Fruit fly (Drosophila melanogaster): ENCODE results near the gene NELF-B.
A peak's percentile ranks its signal among the peaks of the same experiment; 100 is the strongest.

Gene NELF-B

dm6 chrX:7744036-7744435 lies 15.9 kb upstream of the NELF-B start:
- TF ChIP-seq Hr96 (GFP tag; optimal IDR thresholded peaks at IDR 0.05) (no peak), CG33017 (tag; optimal IDR thresholded peaks at IDR 0.05) (no peak), toe (GFP tag; optimal IDR thresholded peaks at IDR 0.05) (no peak), cic (GFP tag; optimal IDR thresholded peaks at IDR 0.05) (no peak)

dm6 chrX:7737156-7737771 lies 9.1 kb upstream of the NELF-B start:
- TF ChIP-seq Crg-1 (GFP tag; optimal IDR thresholded peaks at IDR 0.05) (no peak), CG7101 (tag; optimal IDR thresholded peaks at IDR 0.05) (peak; percentile 20), kay (GFP tag; ENCODE audit: borderline replicate concordance) (no peak), CG14711 (tag; optimal IDR thresholded peaks at IDR 0.05) (peak; percentile 17), bab1 (GFP tag; optimal IDR thresholded peaks at IDR 0.05) (peak; percentile 29), Mnt (GFP tag; optimal IDR thresholded peaks at IDR 0.05) (peak; percentile 54)

DNA sequence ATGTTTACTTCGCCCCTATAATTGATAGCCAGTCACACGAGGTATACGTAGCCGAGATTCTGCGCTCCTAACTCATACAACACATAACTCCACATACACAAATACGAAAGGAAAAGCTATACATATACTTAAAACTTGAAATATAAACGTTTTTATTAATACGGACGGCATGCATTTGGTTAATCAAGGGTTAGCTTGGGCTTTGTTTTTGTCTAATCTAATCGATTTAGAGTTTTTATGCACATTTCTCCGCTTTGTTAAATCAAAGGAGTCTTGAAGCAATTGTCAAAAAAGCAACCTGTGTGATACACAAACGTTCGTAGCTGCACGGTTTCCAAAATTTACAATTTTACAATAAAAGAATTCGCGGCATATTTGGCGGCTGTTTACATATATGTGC lies 8.4 kb upstream of the NELF-B start, which contains the start of gene Tom40:
Gene Tom40 (plus strand): TSS at position 301 of the 400 bp plus-strand sequence.
- TF ChIP-seq Crg-1 (GFP tag; optimal IDR thresholded peaks at IDR 0.05) (no peak), CG11617 (GFP tag; optimal IDR thresholded peaks at IDR 0.05) (no peak), Hr96 (GFP tag; optimal IDR thresholded peaks at IDR 0.05) (no peak), CG12768 (GFP tag; optimal IDR thresholded peaks at IDR 0.05) (no peak), toe (GFP tag; optimal IDR thresholded peaks at IDR 0.05) (no peak), Clk (GFP tag; optimal IDR thresholded peaks at IDR 0.05) (no peak), bab1 (GFP tag; optimal IDR thresholded peaks at IDR 0.05) (no peak), CG5204 (GFP tag; optimal IDR thresholded peaks at IDR 0.05) (no peak), CG7045 (GFP tag; optimal IDR thresholded peaks at IDR 0.05) (no peak), cnc (optimal IDR thresholded peaks at IDR 0.05) (no peak), Mnt (GFP tag; optimal IDR thresholded peaks at IDR 0.05) (no peak), CG14711 (tag; optimal IDR thresholded peaks at IDR 0.05) (no peak), CG1620 (GFP tag; optimal IDR thresholded peaks at IDR 0.05) (no peak), CG33017 (tag; optimal IDR thresholded peaks at IDR 0.05) (no peak), tj (GFP tag; optimal IDR thresholded peaks at IDR 0.05) (no peak), kay (GFP tag; ENCODE audit: borderline replicate concordance) (no peak), ovo (GFP tag; optimal IDR thresholded peaks at IDR 0.05) (no peak), pad (GFP tag; optimal IDR thresholded peaks at IDR 0.05) (no peak)

DNA sequence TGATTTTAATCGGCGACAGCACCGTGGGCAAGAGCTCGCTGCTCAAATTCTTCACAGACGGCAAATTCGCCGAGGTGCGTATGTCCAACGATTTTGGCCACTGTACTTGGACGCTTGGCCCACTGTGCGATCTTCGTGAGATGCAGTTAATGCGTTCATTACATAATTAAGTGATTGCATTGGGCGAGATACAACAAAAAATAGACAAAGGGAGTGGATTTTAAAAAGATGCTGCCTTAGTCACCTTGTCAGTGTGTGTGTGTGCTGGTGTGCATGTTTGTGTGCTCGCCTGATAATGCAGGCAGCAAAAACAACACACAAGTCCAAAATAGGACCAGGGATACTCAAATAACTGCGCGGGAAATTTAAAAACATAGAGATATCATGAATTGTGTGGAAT lies 7.1 kb upstream of the NELF-B start:
- TF ChIP-seq kay (GFP tag; ENCODE audit: borderline replicate concordance) (no peak), CG33017 (tag; optimal IDR thresholded peaks at IDR 0.05) (no peak), Mnt (GFP tag; optimal IDR thresholded peaks at IDR 0.05) (no peak)

DNA sequence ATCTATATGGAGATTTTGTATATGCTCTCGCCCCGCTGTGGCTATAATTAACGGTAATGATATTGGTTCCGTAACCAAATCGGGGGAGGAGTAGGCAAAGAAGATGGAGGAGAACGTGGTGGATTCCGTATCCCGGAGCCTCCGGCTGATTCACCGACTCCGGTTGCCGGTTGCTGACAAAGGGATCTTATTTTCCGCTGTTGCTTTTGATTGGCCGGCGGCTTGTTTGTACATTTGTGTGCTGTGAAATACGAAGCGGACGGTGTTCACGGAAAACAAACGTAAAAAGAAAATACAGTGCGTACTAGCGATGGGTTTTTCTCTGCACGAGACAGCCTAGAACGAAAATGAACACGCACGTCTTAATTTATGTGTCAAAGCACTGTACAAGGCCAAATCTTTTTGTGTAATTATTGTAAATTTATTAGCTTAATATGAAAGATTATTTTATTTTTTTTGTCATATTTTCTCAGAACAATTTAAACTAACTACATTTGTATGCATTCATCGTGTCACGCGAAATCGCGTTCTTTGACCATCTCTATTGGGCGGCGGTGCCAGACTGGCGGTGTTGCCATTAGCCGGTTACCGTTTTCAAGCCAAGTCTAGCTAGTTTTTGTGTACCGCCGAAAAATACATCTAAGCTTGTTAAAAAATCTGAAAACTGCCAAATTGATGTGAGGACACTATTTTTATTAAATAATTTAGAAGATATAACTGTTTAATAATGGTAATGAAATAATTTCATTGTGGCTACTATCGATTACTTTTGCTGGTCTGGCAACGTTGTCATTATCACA lies 6.2 kb upstream of the NELF-B start, which contains the start of the genes Pdp and Rab39:
Gene Pdp (minus strand): TSS at position 521 of the 800 bp plus-strand sequence.
Gene Rab39 (plus strand): TSS at position 793 of the 800 bp plus-strand sequence.
- TF ChIP-seq bab1 (GFP tag; optimal IDR thresholded peaks at IDR 0.05): peak; percentile 86
- peak; percentile 77 for TF ChIP-seq ovo (GFP tag; optimal IDR thresholded peaks at IDR 0.05)
- TF ChIP-seq CG33017 (tag; optimal IDR thresholded peaks at IDR 0.05): peak; percentile 62
- TF ChIP-seq tj (GFP tag; optimal IDR thresholded peaks at IDR 0.05): peak; percentile 63
- peak; percentile 56 for TF ChIP-seq CG7045 (GFP tag; optimal IDR thresholded peaks at IDR 0.05)
- TF ChIP-seq kay (GFP tag; ENCODE audit: borderline replicate concordance): no peak
- no peak for TF ChIP-seq cic (GFP tag; optimal IDR thresholded peaks at IDR 0.05)
- peak; percentile 82 for TF ChIP-seq Mnt (GFP tag; optimal IDR thresholded peaks at IDR 0.05)
- TF ChIP-seq Crg-1 (GFP tag; optimal IDR thresholded peaks at IDR 0.05): peak; percentile 82
- peak; percentile 83 for TF ChIP-seq toe (GFP tag; optimal IDR thresholded peaks at IDR 0.05)
- peak; percentile 89 for TF ChIP-seq CG1620 (GFP tag; optimal IDR thresholded peaks at IDR 0.05)
- TF ChIP-seq cnc (optimal IDR thresholded peaks at IDR 0.05): no peak
- TF ChIP-seq Hr96 (GFP tag; optimal IDR thresholded peaks at IDR 0.05): no peak
- TF ChIP-seq CG11617 (GFP tag; optimal IDR thresholded peaks at IDR 0.05): peak; percentile 85
- peak; percentile 20 for TF ChIP-seq Clk (GFP tag; optimal IDR thresholded peaks at IDR 0.05)
- peak; percentile 65 for TF ChIP-seq CG12768 (GFP tag; optimal IDR thresholded peaks at IDR 0.05)
- peak; percentile 77 for TF ChIP-seq CG5204 (GFP tag; optimal IDR thresholded peaks at IDR 0.05)
- peak; percentile 79 for TF ChIP-seq CG14711 (tag; optimal IDR thresholded peaks at IDR 0.05)
- TF ChIP-seq pad (GFP tag; optimal IDR thresholded peaks at IDR 0.05): peak; percentile 69
- TF ChIP-seq CG7101 (tag; optimal IDR thresholded peaks at IDR 0.05): peak; percentile 87

dm6 chrX:7721905-7722304 lies 6.3 kb downstream of the NELF-B start, which contains the start of gene Hira:
TSS of gene Hira (plus strand) at chrX:7722119.
- TF ChIP-seq CG7045 (GFP tag; optimal IDR thresholded peaks at IDR 0.05) (no peak), Crg-1 (GFP tag; optimal IDR thresholded peaks at IDR 0.05) (no peak), CG12768 (GFP tag; optimal IDR thresholded peaks at IDR 0.05) (no peak), Mnt (GFP tag; optimal IDR thresholded peaks at IDR 0.05) (peak; percentile 3), cic (GFP tag; optimal IDR thresholded peaks at IDR 0.05) (peak; percentile 19), kay (GFP tag; ENCODE audit: borderline replicate concordance) (no peak), CG7101 (tag; optimal IDR thresholded peaks at IDR 0.05) (peak; percentile 12), tj (GFP tag; optimal IDR thresholded peaks at IDR 0.05) (no peak), bab1 (GFP tag; optimal IDR thresholded peaks at IDR 0.05) (peak; percentile 59), pad (GFP tag; optimal IDR thresholded peaks at IDR 0.05) (peak; percentile 22), cnc (optimal IDR thresholded peaks at IDR 0.05) (no peak), CG14711 (tag; optimal IDR thresholded peaks at IDR 0.05) (no peak), ovo (GFP tag; optimal IDR thresholded peaks at IDR 0.05) (no peak), CG11617 (GFP tag; optimal IDR thresholded peaks at IDR 0.05) (no peak), CG33017 (tag; optimal IDR thresholded peaks at IDR 0.05) (no peak), CG1620 (GFP tag; optimal IDR thresholded peaks at IDR 0.05) (no peak), Clk (GFP tag; optimal IDR thresholded peaks at IDR 0.05) (no peak), CG5204 (GFP tag; optimal IDR thresholded peaks at IDR 0.05) (no peak), Hr96 (GFP tag; optimal IDR thresholded peaks at IDR 0.05) (no peak), toe (GFP tag; optimal IDR thresholded peaks at IDR 0.05) (no peak)

All from whole organism, adult.